Worm (Caenorhabditis elegans): ENCODE results near the gene K09H11.15.

Gene K09H11.15

ce11 chrV:5708331-5708730 is 22.4 kb downstream of the K09H11.15 start:
- TF ChIP-seq dao-5 (tag; optimal IDR thresholded peaks at IDR 0.05) (no peak), W03F9.2 (tag; optimal IDR thresholded peaks at IDR 0.05) (no peak), him-1 (tag; optimal IDR thresholded peaks at IDR 0.05) (no peak)

ce11 chrV:5705510-5705909 is 25.2 kb downstream of the K09H11.15 start, which contains the start of gene peli-1:
Gene peli-1, plus strand, starts transcription at chrV:5705810.
- no peak for TF ChIP-seq dao-5 (tag; optimal IDR thresholded peaks at IDR 0.05)
- no peak for TF ChIP-seq him-1 (tag; optimal IDR thresholded peaks at IDR 0.05)
- TF ChIP-seq W03F9.2 (tag; optimal IDR thresholded peaks at IDR 0.05), result no peak

DNA sequence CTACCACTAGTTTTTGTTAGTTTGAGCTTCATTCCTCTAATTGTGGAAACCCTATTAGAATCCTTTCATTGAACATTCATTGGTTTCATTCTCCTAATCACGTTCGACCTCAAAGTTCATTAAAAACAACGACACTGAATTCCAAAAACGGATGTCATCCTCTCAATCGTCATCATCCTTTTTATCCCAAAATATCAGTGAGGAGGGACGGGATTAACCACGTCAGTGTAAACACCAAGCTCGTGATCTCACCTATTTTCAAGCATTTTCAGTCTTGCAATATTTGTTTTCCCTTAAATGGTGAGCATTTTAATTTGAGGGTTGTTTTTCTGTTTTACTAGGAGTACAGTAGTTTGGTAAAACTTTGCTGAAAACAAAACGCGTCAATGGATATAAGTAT is 26.2 kb downstream of the K09H11.15 start:
- no peak for TF ChIP-seq him-1 (tag; optimal IDR thresholded peaks at IDR 0.05)
- no peak for TF ChIP-seq dao-5 (tag; optimal IDR thresholded peaks at IDR 0.05)
- TF ChIP-seq W03F9.2 (tag; optimal IDR thresholded peaks at IDR 0.05), result no peak

- no peak for TF ChIP-seq him-1 (tag; optimal IDR thresholded peaks at IDR 0.05)
- TF ChIP-seq W03F9.2 (tag; optimal IDR thresholded peaks at IDR 0.05), result no peak
- no peak for TF ChIP-seq dao-5 (tag; optimal IDR thresholded peaks at IDR 0.05)
Observed at ce11 chrV:5701106-5701505, 29.6 kb downstream of the K09H11.15 start.

DNA sequence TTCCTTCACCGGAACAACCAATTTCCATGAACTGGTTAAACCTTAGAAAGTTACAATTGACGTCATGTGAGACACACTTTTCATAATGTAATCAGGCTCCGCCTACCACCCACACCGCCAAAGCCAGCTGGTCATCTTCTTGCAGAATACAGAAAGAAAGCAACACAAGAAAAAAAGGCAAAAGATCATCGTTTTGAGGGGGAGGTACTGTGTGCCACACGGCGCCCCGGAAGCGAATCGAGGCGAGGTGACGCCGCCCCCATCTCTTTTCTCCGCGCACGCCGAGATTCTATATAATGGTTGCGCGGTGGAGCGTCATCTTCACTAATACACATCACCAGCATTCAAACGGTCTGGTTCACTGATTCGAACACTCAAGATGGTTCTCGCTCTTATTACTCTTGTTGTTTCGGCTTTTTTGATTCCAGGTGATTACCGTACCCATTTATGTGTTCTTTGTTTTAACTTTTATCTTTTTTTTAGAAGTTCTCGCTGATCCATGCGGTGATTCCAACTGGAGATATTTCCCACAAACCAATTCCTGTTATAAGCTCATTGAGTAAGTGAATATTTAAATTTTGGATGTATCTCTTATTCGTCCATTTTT is 30.7 kb downstream of the K09H11.15 start, which contains the start of gene clec-1:
TSS of gene clec-1 (plus strand) at position 320 of the 607 bp plus-strand sequence.
- no peak for TF ChIP-seq him-1 (tag; optimal IDR thresholded peaks at IDR 0.05)

ce11 chrV:5697581-5697980 is 33.1 kb downstream of the K09H11.15 start:
- no peak for TF ChIP-seq him-1 (tag; optimal IDR thresholded peaks at IDR 0.05)

DNA sequence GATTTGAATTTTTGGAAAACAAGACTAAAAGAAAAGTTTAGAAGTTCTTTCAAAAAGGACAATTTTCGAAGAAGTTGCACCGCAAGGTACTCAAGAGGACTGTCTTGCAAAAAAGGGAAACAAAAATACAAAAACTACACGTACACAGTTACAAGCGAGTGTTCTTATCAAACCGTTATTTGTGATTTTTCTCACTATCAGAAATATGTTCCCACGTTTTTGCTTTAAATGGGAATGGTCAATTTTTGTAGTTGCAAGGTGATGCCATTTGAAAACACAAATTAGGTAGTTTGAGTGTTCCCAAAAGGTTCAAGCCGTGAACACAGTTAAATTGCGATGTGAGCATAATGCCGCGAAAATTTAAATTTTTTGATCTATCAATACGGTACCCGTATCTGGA is 34.5 kb downstream of the K09H11.15 start:
- TF ChIP-seq W03F9.2 (tag; optimal IDR thresholded peaks at IDR 0.05) (no peak), him-1 (tag; optimal IDR thresholded peaks at IDR 0.05) (no peak), dao-5 (tag; optimal IDR thresholded peaks at IDR 0.05) (no peak)

DNA sequence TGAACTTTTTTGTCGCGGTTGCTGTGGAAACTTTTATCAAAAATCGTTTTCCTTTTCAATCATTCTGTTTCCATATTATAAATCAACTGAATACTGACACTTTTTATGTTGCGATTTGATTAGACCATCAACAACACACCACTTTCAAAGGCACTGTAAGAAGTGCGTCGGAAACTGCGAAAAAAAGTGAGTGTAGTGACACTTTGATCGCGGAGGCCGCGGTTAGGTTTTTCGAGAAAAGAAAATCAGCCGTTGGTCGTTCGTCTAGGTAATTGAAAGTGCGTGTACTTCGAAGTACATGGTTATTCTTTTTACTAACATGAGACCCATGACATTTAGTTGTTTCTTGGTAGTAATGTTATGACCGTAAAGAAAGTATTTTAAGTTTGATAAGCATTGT is 35.0 kb downstream of the K09H11.15 start:
- TF ChIP-seq dao-5 (tag; optimal IDR thresholded peaks at IDR 0.05) (no peak), him-1 (tag; optimal IDR thresholded peaks at IDR 0.05) (no peak), W03F9.2 (tag; optimal IDR thresholded peaks at IDR 0.05) (no peak)

DNA sequence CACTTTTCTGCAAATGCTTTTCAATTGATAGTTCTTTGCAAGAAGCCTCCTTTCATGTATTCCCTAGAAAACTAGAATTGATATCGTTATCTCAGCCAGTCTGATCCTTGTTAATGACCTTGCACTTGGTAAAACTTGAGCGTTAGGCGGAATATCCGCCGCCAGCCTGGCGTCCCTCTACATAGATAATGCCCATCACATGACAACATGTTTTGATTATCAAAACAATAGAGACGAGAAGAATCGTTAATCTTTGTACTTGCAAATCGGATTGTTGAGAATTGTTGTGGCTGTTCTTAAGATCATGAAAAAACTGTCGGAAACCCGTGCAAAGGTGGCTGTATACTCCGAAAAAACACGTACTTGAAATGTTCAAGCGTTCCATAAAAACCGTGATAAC is 37.1 kb downstream of the K09H11.15 start:
- TF ChIP-seq him-1 (tag; optimal IDR thresholded peaks at IDR 0.05), result no peak
- no peak for TF ChIP-seq W03F9.2 (tag; optimal IDR thresholded peaks at IDR 0.05)
- TF ChIP-seq dao-5 (tag; optimal IDR thresholded peaks at IDR 0.05), result no peak

DNA sequence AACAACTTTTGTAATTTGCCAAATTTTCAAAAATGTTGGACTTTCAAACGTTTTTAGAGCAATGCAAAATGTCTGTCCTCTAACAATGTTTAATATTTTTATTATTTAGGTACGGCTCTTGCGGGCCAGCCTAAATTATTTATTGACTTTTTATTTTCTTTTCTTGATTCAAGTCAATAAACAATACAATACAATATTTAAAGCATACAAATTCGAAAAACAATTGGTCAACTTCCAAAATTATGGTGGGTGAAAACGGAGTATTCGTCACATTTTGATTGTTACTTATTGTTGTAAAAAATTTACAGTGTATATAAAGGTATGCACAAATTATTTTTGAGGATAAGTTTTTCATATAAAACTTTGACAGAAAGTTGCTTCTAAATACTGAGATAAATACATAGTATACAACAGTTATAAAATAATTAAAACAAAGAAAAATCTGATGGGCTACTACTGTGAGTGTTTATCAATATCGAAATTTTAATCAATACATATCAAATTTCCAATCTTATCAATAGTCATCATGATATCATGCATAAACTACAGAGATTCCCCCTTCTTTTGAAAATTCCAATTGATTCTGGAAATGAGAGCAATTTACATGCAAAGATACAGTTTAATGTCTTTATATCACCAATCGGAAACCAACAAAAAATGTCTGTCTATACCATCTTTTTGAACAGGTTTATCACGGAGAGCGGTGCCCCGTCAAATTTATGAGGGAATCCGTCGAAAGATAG is 38.8 kb downstream of the K09H11.15 start, which contains the start of gene F25B4.8:
TSS of gene F25B4.8 (minus strand) at position 51 of the 743 bp plus-strand sequence.
- TF ChIP-seq dao-5 (tag; optimal IDR thresholded peaks at IDR 0.05) (no peak), him-1 (tag; optimal IDR thresholded peaks at IDR 0.05) (no peak), W03F9.2 (tag; optimal IDR thresholded peaks at IDR 0.05) (no peak)

DNA sequence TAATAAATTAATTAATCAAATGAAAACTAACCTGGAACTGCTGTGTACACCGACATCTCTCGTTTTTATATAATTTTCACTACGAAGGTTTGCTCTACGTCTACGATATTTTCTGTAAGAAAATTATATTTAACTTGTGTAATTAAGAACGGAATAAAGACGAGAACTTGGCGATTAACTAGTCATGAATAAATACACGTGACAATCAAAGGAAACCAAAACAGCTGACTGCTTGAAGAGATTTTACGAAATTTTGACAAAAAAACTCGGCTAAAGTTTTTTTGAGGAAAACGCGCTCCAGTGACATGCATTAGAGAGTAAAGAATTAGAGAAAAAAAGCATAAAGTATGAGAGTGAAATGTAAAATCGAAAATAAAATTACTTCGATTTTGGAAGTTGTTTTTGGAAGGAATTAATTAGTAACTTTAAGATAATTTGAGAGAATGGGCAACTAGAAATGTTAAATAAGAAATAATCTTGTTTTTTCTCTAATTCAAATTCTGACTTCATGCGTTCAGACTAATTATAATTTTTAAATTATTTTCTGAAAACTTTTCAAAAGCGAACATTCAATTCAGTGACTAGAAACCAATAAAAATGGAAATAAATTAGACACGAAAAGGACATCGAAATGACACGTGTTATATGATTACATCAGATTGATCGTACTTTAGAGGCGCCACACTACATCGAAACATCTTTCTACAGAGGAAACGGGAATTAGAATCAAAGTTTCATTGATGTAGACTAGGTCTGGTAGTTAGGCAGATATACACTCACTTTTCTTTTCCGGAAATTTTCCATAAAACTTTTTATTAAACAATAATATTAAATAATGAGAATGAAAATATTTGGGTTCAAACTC is 43.3 kb downstream of the K09H11.15 start, which contains the start of gene F25B4.7:
TSS of gene F25B4.7 (minus strand) at position 112 of the 865 bp plus-strand sequence.
- TF ChIP-seq W03F9.2 (tag; optimal IDR thresholded peaks at IDR 0.05) (no peak), dao-5 (tag; optimal IDR thresholded peaks at IDR 0.05) (no peak), him-1 (tag; optimal IDR thresholded peaks at IDR 0.05) (no peak)

DNA sequence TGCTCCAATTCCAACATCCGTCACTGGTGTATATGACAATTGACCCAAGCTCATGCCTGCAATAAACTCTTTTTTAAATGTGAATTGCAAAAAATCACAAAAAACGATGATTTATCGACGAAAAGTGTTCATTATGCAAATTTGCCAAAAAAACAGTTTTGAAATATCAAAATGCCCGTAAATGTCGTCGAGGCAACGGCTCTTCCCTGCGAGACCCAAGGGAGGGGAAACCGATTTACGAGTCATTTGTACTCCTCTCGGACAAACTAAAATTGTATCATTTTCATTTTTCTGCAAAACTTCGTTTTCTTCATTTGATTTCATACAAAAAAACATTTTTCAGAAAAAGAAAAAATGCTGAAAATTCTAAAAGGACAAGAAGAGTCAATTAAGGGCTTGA is 46.1 kb downstream of the K09H11.15 start, which contains the start of the genes hmgs-1 and F25B4.4:
TSS of gene hmgs-1 (minus strand) at position 56 of the 400 bp plus-strand sequence.
TSS of gene F25B4.4 (plus strand) at position 340 of the 400 bp plus-strand sequence.
- TF ChIP-seq dao-5 (tag; optimal IDR thresholded peaks at IDR 0.05) (no peak), him-1 (tag; optimal IDR thresholded peaks at IDR 0.05) (peak; percentile 19), W03F9.2 (tag; optimal IDR thresholded peaks at IDR 0.05) (peak; percentile 85)

ce11 chrV:5682530-5682929 is 48.2 kb downstream of the K09H11.15 start, which contains the start of gene prp-39:
Gene prp-39, minus strand, starts transcription at chrV:5682630.
- no peak for TF ChIP-seq him-1 (tag; optimal IDR thresholded peaks at IDR 0.05)
- no peak for TF ChIP-seq dao-5 (tag; optimal IDR thresholded peaks at IDR 0.05)
- TF ChIP-seq W03F9.2 (tag; optimal IDR thresholded peaks at IDR 0.05), result no peak

Measured in whole organism, L4/young adult.